Fruit fly (Drosophila melanogaster) S2 (cell line): ENCODE data around the gene chinmo.

ENCODE experiments used
- CG8478 ChIP-seq: fragments of >200 bp; optimal IDR thresholded peaks from 2 replicates; lab custom pipeline; 2018
- CTCF ChIP-seq, 2 experiments: fragments of >200 bp; optimal IDR thresholded peaks; 2 replicates each; lab custom pipeline; 2018

dm6 chr2L:1723135-1723936 is 72.3 kb downstream of the chinmo start:
- TF ChIP-seq CTCF (optimal IDR thresholded peaks at IDR 0.05; lab: Kevin White, UChicago), result no peak
- no peak for TF ChIP-seq CG8478 (lab: Kevin White, UChicago)
